Fruit fly (Drosophila melanogaster) whole organism, embryonic: ENCODE measurements around the gene Phs.
A peak's percentile ranks its signal among the peaks of the same experiment; 100 is the strongest.

Experiments used
- Abd-B ChIP-seq: fragments of 200-800 bp; sonication (Bioruptor generic); optimal IDR thresholded peaks from 2 replicates; lab custom pipeline; 2018; ENCODE audit warnings: missing biosample characterization, mild to moderate bottlenecking, missing genetic modification characterization, moderate library complexity
- Blimp-1 ChIP-seq: fragments of 200-800 bp; sonication (Bioruptor generic); optimal IDR thresholded peaks from 3 replicates; lab custom pipeline; 2018; ENCODE audit warnings: missing biosample characterization, missing genetic modification characterization, mild to moderate bottlenecking, moderate library complexity, missing genetic modification reagents
- CG10321 ChIP-seq: fragments of 200-800 bp; sonication (Bioruptor generic); IDR thresholded peaks from 2 replicates; pipeline ENCODE4 v1.3.6; 2022; ENCODE audit warnings: missing biosample characterization, missing genetic modification characterization
- CG10431 ChIP-seq: fragments of 200-800 bp; sonication (Bioruptor generic); optimal IDR thresholded peaks from 3 replicates; lab custom pipeline; 2018; ENCODE audit warnings: missing biosample characterization, mild to moderate bottlenecking, missing genetic modification characterization
- CG10543 ChIP-seq: fragments of 200-800 bp; sonication (Bioruptor generic); optimal IDR thresholded peaks from 3 replicates; lab custom pipeline; 2017; ENCODE audit warnings: missing biosample characterization, mild to moderate bottlenecking, missing genetic modification characterization, moderate library complexity
- CG10979 ChIP-seq: fragments of 200-800 bp; sonication (Bioruptor generic); optimal IDR thresholded peaks from 2 replicates; lab custom pipeline; 2018; ENCODE audit warnings: missing biosample characterization, mild to moderate bottlenecking, missing genetic modification characterization, moderate library complexity
- CG11695 ChIP-seq: fragments of 200-800 bp; sonication (Bioruptor generic); IDR thresholded peaks from 3 replicates; pipeline ENCODE4 v1.3.6; 2022; ENCODE audit warnings: missing biosample characterization, missing genetic modification characterization
- CG12769 ChIP-seq: fragments of 200-800 bp; sonication (Bioruptor generic); optimal IDR thresholded peaks from 2 replicates; lab custom pipeline; 2019; ENCODE audit warnings: missing biosample characterization, mild to moderate bottlenecking, missing genetic modification characterization, moderate library complexity
- CG13424 ChIP-seq: fragments of 200-800 bp; sonication (Bioruptor generic); optimal IDR thresholded peaks from 2 replicates; lab custom pipeline; 2019; ENCODE audit warnings: missing biosample characterization, mild to moderate bottlenecking, missing genetic modification characterization, moderate library complexity
- CG14050 ChIP-seq: fragments of 200-800 bp; sonication (Bioruptor generic); IDR thresholded peaks from 3 replicates; pipeline ENCODE4 v1.3.6; 2022; ENCODE audit warnings: missing biosample characterization, missing genetic modification characterization
- CG14710 ChIP-seq: fragments of 200-800 bp; sonication (Bioruptor generic); optimal IDR thresholded peaks from 3 replicates; lab custom pipeline; 2019; ENCODE audit warnings: missing biosample characterization, mild to moderate bottlenecking, missing genetic modification characterization, moderate library complexity
- CG1529 ChIP-seq: fragments of 200-800 bp; sonication (Bioruptor generic); optimal IDR thresholded peaks from 3 replicates; lab custom pipeline; 2018; ENCODE audit warnings: missing biosample characterization, missing genetic modification characterization
- CG17912 ChIP-seq: fragments of 200-800 bp; sonication (Bioruptor generic); optimal IDR thresholded peaks from 2 replicates; lab custom pipeline; 2018; ENCODE audit warnings: missing biosample characterization, mild to moderate bottlenecking, missing genetic modification characterization
- CG18476 ChIP-seq: fragments of 200-800 bp; sonication (Bioruptor generic); optimal IDR thresholded peaks from 2 replicates; lab custom pipeline; 2016; ENCODE audit warnings: missing biosample characterization, mild to moderate bottlenecking, missing genetic modification characterization
- CG18619 ChIP-seq: fragments of 200-800 bp; sonication (Bioruptor generic); optimal IDR thresholded peaks from 3 replicates; lab custom pipeline; 2017; ENCODE audit warnings: missing biosample characterization, mild to moderate bottlenecking, missing genetic modification characterization
- CG31224 ChIP-seq: fragments of 200-800 bp; sonication (Bioruptor generic); IDR thresholded peaks from 2 replicates; pipeline ENCODE4 v1.3.6; 2022; ENCODE audit warnings: missing biosample characterization, missing genetic modification characterization
- CG3726 ChIP-seq: fragments of 200-800 bp; sonication (Bioruptor generic); IDR thresholded peaks from 3 replicates; pipeline ENCODE4, ENCODE4 v1.3.6; 2022; ENCODE audit warnings: missing biosample characterization, missing genetic modification characterization
- CG4360 ChIP-seq: fragments of 200-800 bp; sonication (Bioruptor generic); IDR thresholded peaks from 2 replicates; pipeline ENCODE4 v1.3.6; 2022; ENCODE audit warnings: missing biosample characterization, missing genetic modification characterization
- CG4404 ChIP-seq: fragments of 200-800 bp; sonication (Bioruptor generic); IDR thresholded peaks from 2 replicates; pipeline ENCODE4 v1.3.6; 2022; ENCODE audit warnings: missing biosample characterization, missing genetic modification characterization
- CG4424 ChIP-seq: fragments of 200-800 bp; sonication (Bioruptor generic); optimal IDR thresholded peaks from 3 replicates; lab custom pipeline; 2016; ENCODE audit warnings: missing biosample characterization, missing genetic modification characterization
- CG4617 ChIP-seq: fragments of 200-800 bp; sonication (Bioruptor generic); optimal IDR thresholded peaks from 3 replicates; lab custom pipeline; 2016; ENCODE audit warnings: missing biosample characterization, missing genetic modification characterization, borderline replicate concordance
- CG6689 ChIP-seq: fragments of 200-800 bp; sonication (Bioruptor generic); IDR thresholded peaks from 2 replicates; pipeline ENCODE4 v1.3.6; 2022; ENCODE audit warnings: missing biosample characterization, missing genetic modification characterization
- CHES-1-like ChIP-seq: fragments of 200-800 bp; sonication (Bioruptor generic); optimal IDR thresholded peaks from 2 replicates; lab custom pipeline; 2016; ENCODE audit warnings: missing biosample characterization, missing genetic modification characterization
- CrebB ChIP-seq: fragments of 200-800 bp; sonication (Bioruptor generic); optimal IDR thresholded peaks from 3 replicates; lab custom pipeline; 2018; ENCODE audit warnings: missing biosample characterization, mild to moderate bottlenecking, missing genetic modification characterization
- Dek ChIP-seq: fragments of 200-800 bp; sonication (Bioruptor generic); optimal IDR thresholded peaks from 3 replicates; lab custom pipeline; 2019; ENCODE audit warnings: missing biosample characterization, mild to moderate bottlenecking, missing genetic modification characterization, moderate library complexity
- Dip2 ChIP-seq: fragments of 200-800 bp; sonication (Bioruptor generic); IDR thresholded peaks from 2 replicates; pipeline ENCODE4 v1.3.6; 2022; ENCODE audit warnings: missing biosample characterization, missing genetic modification characterization
- Doc2 ChIP-seq: fragments of 200-800 bp; sonication (Bioruptor generic); IDR thresholded peaks from 2 replicates; pipeline ENCODE4 v1.3.6; 2022; ENCODE audit warnings: missing biosample characterization, missing genetic modification characterization
- Doc3 ChIP-seq: fragments of 200-800 bp; sonication (Bioruptor generic); IDR thresholded peaks from 3 replicates; pipeline ENCODE4 v1.3.6; 2022; ENCODE audit warnings: missing biosample characterization, missing genetic modification characterization; ENCODE audit not compliant: partially characterized antibody
- Dref ChIP-seq: fragments of 200-800 bp; sonication (Bioruptor generic); IDR thresholded peaks from 2 replicates; pipeline ENCODE4 v1.3.6; 2022; ENCODE audit warnings: missing biosample characterization, missing genetic modification characterization
- Hand ChIP-seq: fragments of 200-800 bp; sonication (Bioruptor generic); optimal IDR thresholded peaks from 2 replicates; lab custom pipeline; 2017; ENCODE audit warnings: mild to moderate bottlenecking, missing biosample characterization, missing genetic modification reagents, missing genetic modification characterization
- HmgD ChIP-seq: fragments of 200-800 bp; sonication (Bioruptor generic); optimal IDR thresholded peaks from 3 replicates; lab custom pipeline; 2016; ENCODE audit warnings: missing biosample characterization, missing genetic modification characterization
- Hmx ChIP-seq: fragments of 200-800 bp; sonication (Bioruptor generic); optimal IDR thresholded peaks from 2 replicates; lab custom pipeline; 2016; ENCODE audit warnings: missing biosample characterization, missing genetic modification characterization
- Mrtf ChIP-seq: fragments of 200-800 bp; sonication (Bioruptor generic); IDR thresholded peaks from 3 replicates; pipeline ENCODE4 v1.3.6; 2022; ENCODE audit warnings: missing biosample characterization, missing genetic modification characterization
- Myb ChIP-seq: fragments of 200-800 bp; sonication (Bioruptor generic); optimal IDR thresholded peaks from 2 replicates; lab custom pipeline; 2016; ENCODE audit warnings: missing biosample characterization, missing genetic modification characterization
- NfI ChIP-seq: fragments of 200-800 bp; sonication (Bioruptor generic); optimal IDR thresholded peaks from 3 replicates; lab custom pipeline; 2018; ENCODE audit warnings: missing biosample characterization, mild to moderate bottlenecking, missing genetic modification characterization, moderate library complexity
- TFAM ChIP-seq: fragments of 200-800 bp; sonication (Bioruptor generic); optimal IDR thresholded peaks from 2 replicates; lab custom pipeline; 2017; ENCODE audit warnings: missing biosample characterization, missing genetic modification characterization, inconsistent platforms
- Taf1 ChIP-seq: fragments of 200-800 bp; sonication (Bioruptor generic); IDR thresholded peaks from 2 replicates; pipeline ENCODE4 v1.3.6; 2022; ENCODE audit warnings: missing biosample characterization, missing genetic modification characterization
- ac ChIP-seq: fragments of 200-800 bp; sonication (Bioruptor generic); optimal IDR thresholded peaks from 3 replicates; lab custom pipeline; 2017; ENCODE audit warnings: missing biosample characterization, mild to moderate bottlenecking, missing genetic modification characterization
- amos ChIP-seq: fragments of 200-800 bp; sonication (Bioruptor generic); IDR thresholded peaks from 2 replicates; pipeline ENCODE4 v1.3.6; 2022; ENCODE audit warnings: missing biosample characterization, missing genetic modification characterization; ENCODE audit not compliant: partially characterized antibody
- aop ChIP-seq: fragments of 200-800 bp; sonication (Bioruptor generic); IDR thresholded peaks from 2 replicates; pipeline ENCODE4 v1.3.6; 2022; ENCODE audit warnings: missing biosample characterization, missing genetic modification characterization
- ap ChIP-seq: fragments of 200-800 bp; sonication (Bioruptor generic); IDR thresholded peaks from 2 replicates; pipeline ENCODE4 v1.3.6; 2022; ENCODE audit warnings: missing biosample characterization, missing genetic modification characterization
- fu2 ChIP-seq: fragments of 200-800 bp; sonication (Bioruptor generic); optimal IDR thresholded peaks from 2 replicates; lab custom pipeline; 2016; ENCODE audit warnings: missing biosample characterization, missing genetic modification characterization
- gfzf ChIP-seq: fragments of 200-800 bp; sonication (Bioruptor generic); optimal IDR thresholded peaks from 2 replicates; lab custom pipeline; 2016; ENCODE audit warnings: missing biosample characterization, mild to moderate bottlenecking, missing genetic modification characterization, moderate library complexity
- gsb-n ChIP-seq: fragments of 200-800 bp; sonication (Bioruptor generic); optimal IDR thresholded peaks from 3 replicates; lab custom pipeline; 2018; ENCODE audit warnings: missing biosample characterization, mild to moderate bottlenecking, missing genetic modification characterization
- her ChIP-seq: fragments of 200-800 bp; sonication (Bioruptor generic); optimal IDR thresholded peaks from 2 replicates; lab custom pipeline; 2016; ENCODE audit warnings: missing biosample characterization, missing genetic modification characterization
- insv ChIP-seq, 2 experiments: fragments of 200-800 bp; sonication (Bioruptor generic); optimal IDR thresholded peaks; 3 replicates each; lab custom pipeline; 2016 to 2018; ENCODE audit warnings: missing biosample characterization in 2 of 2, missing genetic modification characterization in 2 of 2
- ro ChIP-seq: fragments of 200-800 bp; sonication (Bioruptor generic); IDR thresholded peaks from 2 replicates; pipeline ENCODE4 v1.3.6; 2022; ENCODE audit warnings: missing biosample characterization, missing genetic modification characterization
- run ChIP-seq: fragments of 200-800 bp; sonication (Bioruptor generic); optimal IDR thresholded peaks from 3 replicates; lab custom pipeline; 2018; ENCODE audit warnings: missing biosample characterization, mild to moderate bottlenecking, missing genetic modification characterization
- sim ChIP-seq: fragments of 200-800 bp; sonication (Bioruptor generic); IDR thresholded peaks from 2 replicates; pipeline ENCODE4 v1.3.6; 2022; ENCODE audit warnings: missing biosample characterization, missing genetic modification characterization
- sima ChIP-seq: fragments of 200-800 bp; sonication (Bioruptor generic); optimal IDR thresholded peaks from 2 replicates; lab custom pipeline; 2016; ENCODE audit warnings: missing biosample characterization, missing genetic modification characterization
- sisA ChIP-seq: fragments of 200-800 bp; sonication (Bioruptor generic); IDR thresholded peaks from 2 replicates; pipeline ENCODE4 v1.3.6; 2022; ENCODE audit warnings: missing biosample characterization, missing genetic modification characterization
- slp2 ChIP-seq: fragments of 200-800 bp; sonication (Bioruptor generic); optimal IDR thresholded peaks from 2 replicates; lab custom pipeline; 2016; ENCODE audit warnings: missing biosample characterization, missing genetic modification characterization

Gene Phs

dm6 chr3L:15583504-15583903 lies 36.2 kb upstream of the Phs start, which contains the start of gene AIMP2 (continued):
- TF ChIP-seq CG10543 (GFP tag; lab: Kevin White, UChicago) (no peak), gfzf (peak; percentile 80), Myb (peak; percentile 72), Taf1 (GFP tag; lab: Robert Waterston, UW) (no peak), CG14050 (GFP tag; lab: Robert Waterston, UW) (no peak), CG17912 (GFP tag; lab: Kevin White, UChicago) (no peak), CHES-1-like (GFP tag; lab: Kevin White, UChicago) (no peak), CG1529 (no peak), Hand (no peak), CrebB (tag; lab: Kevin White, UChicago) (no peak), run (tag; lab: Kevin White, UChicago) (no peak), TFAM (GFP tag; lab: Kevin White, UChicago) (no peak), CG18476 (GFP tag; lab: Kevin White, UChicago) (no peak), CG14710 (tag; lab: Kevin White, UChicago) (peak; percentile 18), CG10979 (tag; lab: Kevin White, UChicago) (no peak), slp2 (GFP tag; lab: Kevin White, UChicago) (no peak), CG18619 (GFP tag; lab: Kevin White, UChicago) (no peak), HmgD (GFP tag; lab: Kevin White, UChicago) (no peak), CG13424 (tag; lab: Kevin White, UChicago) (no peak), ro (GFP tag; lab: Robert Waterston, UW) (no peak), Doc3 (GFP tag; lab: Robert Waterston, UW) (0 out of 3 replicates have a peak, but pooled peaks have one; percentile 33), CG3726 (GFP tag; lab: Robert Waterston, UW) (no peak), CG4617 (peak; percentile 82), ap (GFP tag; lab: Robert Waterston, UW) (no peak), Dek (tag; lab: Kevin White, UChicago) (no peak), aop (GFP tag; lab: Robert Waterston, UW) (no peak), Doc2 (GFP tag; lab: Robert Waterston, UW) (no peak), sima (no peak), CG4424 (GFP tag; lab: Kevin White, UChicago) (no peak), CG4360 (GFP tag; lab: Robert Waterston, UW) (no peak), Mrtf (no peak), CG4404 (GFP tag; lab: Robert Waterston, UW) (no peak), her (no peak), CG6689 (GFP tag; lab: Robert Waterston, UW) (no peak), sim (GFP tag; lab: Robert Waterston, UW) (no peak), CG10431 (no peak), amos (GFP tag; lab: Robert Waterston, UW) (no peak), gsb-n (no peak), Blimp-1 (GFP tag; lab: Kevin White, UChicago) (no peak), CG11695 (GFP tag; lab: Robert Waterston, UW) (no peak), NfI (GFP tag; lab: Kevin White, UChicago) (no peak), ac (GFP tag; lab: Kevin White, UChicago) (no peak), insv (GFP tag; optimal IDR thresholded peaks at IDR 0.05; lab: Kevin White, UChicago) (no peak), fu2 (GFP tag; lab: Kevin White, UChicago) (no peak), Dip2 (GFP tag; lab: Robert Waterston, UW) (no peak), CG31224 (GFP tag; lab: Robert Waterston, UW) (no peak), Hmx (no peak), sisA (GFP tag; lab: Robert Waterston, UW) (no peak), Dref (GFP tag; lab: Robert Waterston, UW) (peak; percentile 71), CG10321 (GFP tag; lab: Robert Waterston, UW) (no peak), CG12769 (no peak), Abd-B (GFP tag; lab: Kevin White, UChicago) (no peak)
